Fruit fly (Drosophila melanogaster) whole organism, prepupa: ENCODE data around the gene CG6753.

Source experiments
- Blimp-1 ChIP-seq: fragments of 200-800 bp; sonication (Bioruptor generic); optimal IDR thresholded peaks from 3 replicates; lab custom pipeline; 2017; ENCODE audit warnings: missing biosample characterization, missing genetic modification characterization, mild to moderate bottlenecking, moderate library complexity, missing genetic modification reagents
- CG10669 ChIP-seq: fragments of 200-800 bp; sonication (Bioruptor generic); optimal IDR thresholded peaks from 3 replicates; lab custom pipeline; 2018; ENCODE audit warnings: missing biosample characterization, mild to moderate bottlenecking, missing genetic modification characterization, moderate library complexity
- CG11294 ChIP-seq: fragments of 200-800 bp; sonication (Bioruptor generic); IDR thresholded peaks from 2 replicates; pipeline ENCODE4 v1.3.6; 2022; ENCODE audit warnings: missing biosample characterization, missing genetic modification characterization
- CG11762 ChIP-seq: fragments of 200-800 bp; sonication (Bioruptor generic); optimal IDR thresholded peaks from 3 replicates; lab custom pipeline; 2016; ENCODE audit warnings: missing biosample characterization, missing genetic modification characterization; ENCODE audit not compliant: insufficient read depth
- CG11902 ChIP-seq: fragments of 200-800 bp; sonication (Bioruptor generic); optimal IDR thresholded peaks from 3 replicates; lab custom pipeline; 2016; ENCODE audit warnings: missing biosample characterization, missing genetic modification characterization
- CG1621 ChIP-seq: fragments of 200-800 bp; sonication (Bioruptor generic); optimal IDR thresholded peaks from 3 replicates; lab custom pipeline; 2018; ENCODE audit warnings: missing biosample characterization, mild to moderate bottlenecking, missing genetic modification characterization
- CG3032 ChIP-seq: fragments of 200-800 bp; optimal IDR thresholded peaks from 2 replicates; lab custom pipeline; 2019; ENCODE audit warnings: missing biosample characterization, mild to moderate bottlenecking, missing genetic modification characterization, moderate library complexity
- CG31627 ChIP-seq: fragments of 200-800 bp; sonication (Bioruptor generic); optimal IDR thresholded peaks from 3 replicates; lab custom pipeline; 2016; ENCODE audit warnings: missing biosample characterization, missing genetic modification characterization
- CG32006 ChIP-seq: fragments of 200-800 bp; sonication (Bioruptor generic); optimal IDR thresholded peaks from 3 replicates; lab custom pipeline; 2017; ENCODE audit warnings: missing biosample characterization, mild to moderate bottlenecking, missing genetic modification characterization
- CG34406 ChIP-seq: fragments of 200-800 bp; sonication (Bioruptor generic); optimal IDR thresholded peaks from 3 replicates; lab custom pipeline; 2016; ENCODE audit warnings: missing biosample characterization, missing genetic modification characterization
- CG3919 ChIP-seq: fragments of 200-800 bp; sonication (Bioruptor generic); optimal IDR thresholded peaks from 3 replicates; lab custom pipeline; 2016; ENCODE audit warnings: missing biosample characterization, missing genetic modification characterization
- CG6163 ChIP-seq: fragments of 200-800 bp; sonication (Bioruptor generic); IDR thresholded peaks from 3 replicates; pipeline ENCODE4 v1.3.6; 2022; ENCODE audit warnings: missing biosample characterization, missing genetic modification characterization
- CG6792 ChIP-seq: fragments of 200-800 bp; sonication (Bioruptor generic); optimal IDR thresholded peaks from 3 replicates; lab custom pipeline; 2016; ENCODE audit warnings: missing biosample characterization, missing genetic modification characterization
- CG6808 ChIP-seq: fragments of 200-800 bp; sonication (Bioruptor generic); optimal IDR thresholded peaks from 3 replicates; lab custom pipeline; 2017; ENCODE audit warnings: missing biosample characterization, missing genetic modification characterization, mild to moderate bottlenecking, moderate library complexity, missing genetic modification reagents
- CG6854 ChIP-seq: fragments of 200-800 bp; sonication (Bioruptor generic); optimal IDR thresholded peaks from 2 replicates; lab custom pipeline; 2017; ENCODE audit warnings: missing biosample characterization, mild to moderate bottlenecking, missing genetic modification characterization
- CG7368 ChIP-seq: fragments of 200-800 bp; sonication (Bioruptor generic); optimal IDR thresholded peaks from 3 replicates; lab custom pipeline; 2016; ENCODE audit warnings: missing biosample characterization, missing genetic modification characterization
- CG8319 ChIP-seq: fragments of 200-800 bp; sonication (Bioruptor generic); optimal IDR thresholded peaks from 3 replicates; lab custom pipeline; 2016; ENCODE audit warnings: missing biosample characterization, missing genetic modification characterization
- CG9139 ChIP-seq: fragments of 200-800 bp; sonication (Bioruptor generic); optimal IDR thresholded peaks from 3 replicates; lab custom pipeline; 2017; ENCODE audit warnings: missing biosample characterization, mild to moderate bottlenecking, missing genetic modification characterization
- Eip75B ChIP-seq: fragments of 200-800 bp; sonication (Bioruptor generic); optimal IDR thresholded peaks from 3 replicates; lab custom pipeline; 2016; ENCODE audit warnings: missing biosample characterization, missing genetic modification characterization
- Eip78C ChIP-seq: fragments of 200-800 bp; sonication (Bioruptor generic); peaks from one replicate; lab custom pipeline; 2016; ENCODE audit warnings: missing biosample characterization, missing genetic modification characterization
- Eip93F ChIP-seq: fragments of 200-800 bp; sonication (Bioruptor generic); optimal IDR thresholded peaks from 2 replicates; lab custom pipeline; 2016; ENCODE audit warnings: missing biosample characterization, mild to moderate bottlenecking, missing genetic modification characterization
- Ets96B ChIP-seq: fragments of 200-800 bp; optimal IDR thresholded peaks from 2 replicates; lab custom pipeline; 2019; ENCODE audit warnings: missing biosample characterization, mild to moderate bottlenecking, missing genetic modification characterization, moderate library complexity
- Gug ChIP-seq: fragments of 200-800 bp; sonication (Bioruptor generic); IDR thresholded peaks from 2 replicates; pipeline ENCODE4 v1.3.6; 2022; ENCODE audit warnings: missing biosample characterization, missing genetic modification characterization
- Hr38 ChIP-seq: sonication (Bioruptor generic); optimal IDR thresholded peaks from 2 replicates; lab custom pipeline; 2016; ENCODE audit warnings: missing biosample characterization, missing genetic modification characterization
- Hr39 ChIP-seq: fragments of 200-800 bp; sonication (Bioruptor generic); optimal IDR thresholded peaks from 2 replicates; lab custom pipeline; 2016; ENCODE audit warnings: missing biosample characterization, missing genetic modification characterization
- Hr4 ChIP-seq: fragments of 200-800 bp; sonication (Bioruptor generic); optimal IDR thresholded peaks from 3 replicates; lab custom pipeline; 2016; ENCODE audit warnings: missing biosample characterization, missing genetic modification characterization
- Lpt ChIP-seq: fragments of 200-800 bp; sonication (Bioruptor generic); optimal IDR thresholded peaks from 3 replicates; lab custom pipeline; 2016; ENCODE audit warnings: missing biosample characterization, missing genetic modification characterization
- Met ChIP-seq: fragments of 200-800 bp; sonication (Bioruptor generic); optimal IDR thresholded peaks from 3 replicates; lab custom pipeline; 2016; ENCODE audit warnings: missing biosample characterization, missing genetic modification characterization
- Smox ChIP-seq: fragments of 200-800 bp; sonication (Bioruptor generic); optimal IDR thresholded peaks from 3 replicates; lab custom pipeline; 2016; ENCODE audit warnings: missing biosample characterization, missing genetic modification characterization
- Sox14 ChIP-seq: fragments of 200-800 bp; sonication (Bioruptor generic); optimal IDR thresholded peaks from 3 replicates; lab custom pipeline; 2016; ENCODE audit warnings: missing biosample characterization, missing genetic modification characterization
- Sox15 ChIP-seq: fragments of 200-800 bp; sonication (Bioruptor generic); optimal IDR thresholded peaks from 3 replicates; lab custom pipeline; 2016; ENCODE audit warnings: missing biosample characterization, missing genetic modification characterization
- acj6 ChIP-seq: fragments of 200-800 bp; sonication (Bioruptor generic); optimal IDR thresholded peaks from 3 replicates; lab custom pipeline; 2016; ENCODE audit warnings: missing biosample characterization, missing genetic modification characterization
- cyc ChIP-seq: fragments of 200-800 bp; sonication (Bioruptor generic); optimal IDR thresholded peaks from 3 replicates; lab custom pipeline; 2016; ENCODE audit warnings: missing biosample characterization, missing genetic modification characterization
- dsx ChIP-seq: fragments of 200-800 bp; optimal IDR thresholded peaks from 3 replicates; lab custom pipeline; 2019; ENCODE audit warnings: missing biosample characterization, mild to moderate bottlenecking, missing genetic modification characterization, moderate library complexity; ENCODE audit not compliant: poor library complexity, severe bottlenecking
- eg ChIP-seq: fragments of 200-800 bp; sonication (Bioruptor generic); IDR thresholded peaks from 3 replicates; pipeline ENCODE4 v1.3.6; 2022; ENCODE audit warnings: missing biosample characterization, missing genetic modification characterization
- fd85E ChIP-seq: fragments of 200-800 bp; sonication (Bioruptor generic); optimal IDR thresholded peaks from 3 replicates; lab custom pipeline; 2016; ENCODE audit warnings: missing biosample characterization, missing genetic modification characterization
- fkh ChIP-seq: fragments of 200-800 bp; sonication (Bioruptor generic); optimal IDR thresholded peaks from 3 replicates; lab custom pipeline; 2017; ENCODE audit warnings: missing biosample characterization, mild to moderate bottlenecking, missing genetic modification characterization, moderate library complexity
- lz ChIP-seq: fragments of 200-800 bp; sonication (Bioruptor generic); optimal IDR thresholded peaks from 3 replicates; lab custom pipeline; 2016; ENCODE audit warnings: missing biosample characterization, missing genetic modification characterization
- net ChIP-seq: fragments of 200-800 bp; sonication (Bioruptor generic); optimal IDR thresholded peaks from 3 replicates; lab custom pipeline; 2016; ENCODE audit warnings: missing biosample characterization, missing genetic modification characterization
- pdm3 ChIP-seq: fragments of 200-800 bp; sonication (Bioruptor generic); optimal IDR thresholded peaks from 3 replicates; lab custom pipeline; 2016; ENCODE audit warnings: missing biosample characterization, missing genetic modification characterization
- ss ChIP-seq, 2 experiments: fragments of 200-800 bp; sonication (Bioruptor generic); optimal IDR thresholded peaks; 2 replicates in 1 of 2; 3 replicates in 1 of 2; lab custom pipeline; 2017 to 2018; ENCODE audit warnings: mild to moderate bottlenecking in 2 of 2, missing biosample characterization in 2 of 2, missing genetic modification characterization in 2 of 2, moderate library complexity in 1 of 2
- svp ChIP-seq: fragments of 200-800 bp; sonication (Bioruptor generic); peaks from one replicate; lab custom pipeline; 2016; ENCODE audit warnings: missing biosample characterization, missing genetic modification characterization
- vri ChIP-seq: fragments of 200-800 bp; sonication (Bioruptor generic); optimal IDR thresholded peaks from 3 replicates; lab custom pipeline; 2016; ENCODE audit warnings: missing biosample characterization, mild to moderate bottlenecking, missing genetic modification characterization

CG6753 gene

dm6 chr3R:12647348-12647747, 5.1 kb upstream of the CG6753 start:
- TF ChIP-seq CG11902 = no peak

DNA sequence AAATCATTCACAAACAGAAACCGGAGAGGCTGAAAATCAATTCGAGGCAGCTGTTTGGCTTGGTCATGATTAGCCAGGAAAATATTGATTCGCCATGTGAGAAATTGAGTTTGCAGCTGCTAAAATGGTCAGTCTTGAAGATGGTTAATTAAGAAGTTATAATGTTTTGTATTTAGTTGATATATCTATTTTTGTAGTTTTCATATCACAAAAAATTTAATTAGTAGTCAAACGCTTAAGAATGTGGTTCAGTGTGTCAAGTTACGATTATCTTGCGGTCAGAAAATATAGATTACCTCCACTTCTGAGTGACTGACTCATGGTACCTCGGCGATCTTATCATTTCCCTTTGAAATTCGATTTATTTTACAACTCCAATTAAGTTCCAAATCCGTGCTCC, 4.6 kb upstream of the CG6753 start:
- TF ChIP-seq CG1621 (tag; lab: Kevin White, UChicago) (no peak), pdm3 (no peak), Eip78C (GFP tag; lab: Kevin White, UChicago) (peak; percentile 78)

DNA sequence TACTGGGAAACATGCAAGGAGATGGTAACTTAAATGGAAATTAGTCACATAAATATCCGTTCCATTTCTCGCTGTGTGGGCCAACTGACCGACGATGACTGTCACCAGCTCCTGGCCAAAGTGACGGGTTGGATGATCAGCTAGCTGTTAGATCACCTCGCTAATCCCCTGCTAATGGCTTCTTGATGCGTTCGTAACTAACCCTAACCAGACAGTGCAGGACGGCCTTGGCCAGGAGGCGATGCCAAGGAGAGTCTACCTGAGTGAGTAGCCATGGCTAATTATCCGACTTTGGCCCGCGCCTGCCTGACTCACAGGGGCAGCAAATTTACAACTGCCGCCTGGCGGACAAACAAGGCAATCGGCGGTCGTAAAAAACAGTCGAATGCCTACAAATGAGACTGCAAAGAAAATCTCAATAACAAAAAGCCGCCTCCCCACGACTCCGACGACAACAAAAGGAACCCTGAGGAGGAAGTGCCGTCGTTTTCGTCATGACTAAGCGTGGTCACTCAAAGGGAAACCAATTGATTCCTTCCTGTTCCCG, 3.6 kb upstream of the CG6753 start:
- TF ChIP-seq Hr38 = no peak
- no peak for TF ChIP-seq Hr4 (GFP tag; lab: Kevin White, UChicago)
- TF ChIP-seq CG32006 (GFP tag; lab: Kevin White, UChicago) = no peak
- TF ChIP-seq CG11294 (GFP tag; lab: Robert Waterston, UW) = no peak
- no peak for TF ChIP-seq CG3919 (GFP tag; lab: Kevin White, UChicago)
- TF ChIP-seq CG10669 (GFP tag; lab: Kevin White, UChicago) = no peak
- TF ChIP-seq Eip78C (GFP tag; lab: Kevin White, UChicago) = peak; percentile 33
- no peak for TF ChIP-seq CG6854 (GFP tag; lab: Kevin White, UChicago)
- no peak for TF ChIP-seq Sox15 (GFP tag; lab: Kevin White, UChicago)
- no peak for TF ChIP-seq Gug (GFP tag; lab: Robert Waterston, UW)
- TF ChIP-seq CG11762 = no peak
- TF ChIP-seq Eip93F (GFP tag; lab: Kevin White, UChicago) = no peak
- TF ChIP-seq CG6163 (GFP tag; lab: Robert Waterston, UW) = 0 out of 3 replicates have a peak, but pooled peaks have one; percentile 21
- TF ChIP-seq Lpt (GFP tag; lab: Kevin White, UChicago) = no peak
- no peak for TF ChIP-seq CG8319 (GFP tag; lab: Kevin White, UChicago)
- no peak for TF ChIP-seq Sox14 (GFP tag; lab: Kevin White, UChicago)

DNA sequence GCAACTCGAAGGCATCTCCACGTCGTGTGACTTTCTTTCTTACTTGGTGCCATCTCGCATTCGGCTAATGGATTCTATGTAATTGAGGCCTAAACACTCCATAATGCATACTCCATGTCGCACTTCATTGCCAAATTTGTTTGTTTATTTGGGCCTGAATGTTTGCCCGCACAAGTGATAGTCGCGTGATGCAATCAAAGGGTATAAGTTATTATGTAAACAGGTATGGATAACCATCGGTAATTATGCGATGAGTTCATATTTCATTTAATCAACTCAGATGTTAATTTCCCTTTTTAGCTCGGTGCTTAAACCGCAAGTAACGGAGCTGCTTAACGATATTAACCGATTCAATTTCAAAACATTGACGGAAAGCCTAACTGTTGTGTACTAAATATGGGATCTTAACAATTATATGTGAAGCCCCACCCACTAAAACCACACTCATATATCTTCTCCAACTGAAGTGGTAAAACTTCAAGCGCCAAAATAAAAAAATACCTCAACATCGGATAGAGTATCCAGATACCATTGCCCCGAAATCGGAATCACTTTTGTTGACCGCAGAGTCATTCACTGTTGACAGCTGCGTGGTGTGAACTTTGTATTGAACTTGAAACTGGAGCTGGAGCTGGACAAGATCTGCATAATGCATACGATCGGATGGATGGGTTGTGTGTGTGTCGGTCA, 2.5 kb upstream of the CG6753 start:
- no peak for TF ChIP-seq Blimp-1 (GFP tag; lab: Kevin White, UChicago)
- TF ChIP-seq net (GFP tag; lab: Kevin White, UChicago) = no peak
- no peak for TF ChIP-seq CG6808 (GFP tag; lab: Kevin White, UChicago)
- no peak for TF ChIP-seq dsx
- no peak for TF ChIP-seq Smox (GFP tag; lab: Kevin White, UChicago)
- TF ChIP-seq svp (GFP tag; lab: Kevin White, UChicago) = peak; percentile 66
- TF ChIP-seq CG6792 = no peak
- TF ChIP-seq CG10669 (GFP tag; lab: Kevin White, UChicago) = no peak
- peak; percentile 46 for TF ChIP-seq fkh (GFP tag; lab: Kevin White, UChicago)
- peak; percentile 20 for TF ChIP-seq Met (GFP tag; lab: Kevin White, UChicago)
- TF ChIP-seq eg (GFP tag; lab: Robert Waterston, UW) = no peak
- no peak for TF ChIP-seq CG3919 (GFP tag; lab: Kevin White, UChicago)
- TF ChIP-seq Lpt (GFP tag; lab: Kevin White, UChicago) = no peak
- peak; percentile 11 for TF ChIP-seq CG34406 (GFP tag; lab: Kevin White, UChicago)
- peak; percentile 66 for TF ChIP-seq Eip78C (GFP tag; lab: Kevin White, UChicago)
- no peak for TF ChIP-seq cyc (GFP tag; lab: Kevin White, UChicago)
- TF ChIP-seq Eip93F (GFP tag; lab: Kevin White, UChicago) = no peak
- no peak for TF ChIP-seq ss (GFP tag; optimal IDR thresholded peaks at IDR 0.05; lab: Kevin White, UChicago)
- TF ChIP-seq Eip75B (GFP tag; lab: Kevin White, UChicago) = no peak
- peak; percentile 26 for TF ChIP-seq CG7368 (GFP tag; lab: Kevin White, UChicago)
- TF ChIP-seq lz (GFP tag; lab: Kevin White, UChicago) = peak; percentile 22
- no peak for TF ChIP-seq Ets96B (tag; lab: Kevin White, UChicago)
- no peak for TF ChIP-seq Sox14 (GFP tag; lab: Kevin White, UChicago)
- TF ChIP-seq CG8319 (GFP tag; lab: Kevin White, UChicago) = no peak
- no peak for TF ChIP-seq acj6
- peak; percentile 15 for TF ChIP-seq CG31627 (GFP tag; lab: Kevin White, UChicago)
- TF ChIP-seq Hr38 = no peak
- TF ChIP-seq CG6854 (GFP tag; lab: Kevin White, UChicago) = no peak
- no peak for TF ChIP-seq fd85E
- TF ChIP-seq CG9139 (GFP tag; lab: Kevin White, UChicago) = no peak
- peak; percentile 9 for TF ChIP-seq Sox15 (GFP tag; lab: Kevin White, UChicago)
- TF ChIP-seq CG3032 (tag; lab: Kevin White, UChicago) = no peak
- TF ChIP-seq pdm3 = peak; percentile 14
- no peak for TF ChIP-seq Hr4 (GFP tag; lab: Kevin White, UChicago)
- TF ChIP-seq Hr39 = peak; percentile 17
- TF ChIP-seq vri (GFP tag; lab: Kevin White, UChicago) = peak; percentile 40
